Worm (Caenorhabditis elegans) whole organism, L1 larva: ENCODE data around the gene pho-14.

Experiments used
- C16A3.4 ChIP-seq: fragments of 150-350 bp; optimal IDR thresholded peaks from 2 replicates; lab custom pipeline; 2014; ENCODE audit warnings: missing biosample characterization, missing genetic modification characterization
- alr-1 ChIP-seq: fragments of 200-800 bp; sonication (Bioruptor generic); optimal IDR thresholded peaks from 2 replicates; lab custom pipeline; 2018; ENCODE audit warnings: borderline replicate concordance, mild to moderate bottlenecking, missing genetic modification characterization, missing compliant biosample characterization
- ama-1 ChIP-seq: fragments of 150-350 bp; optimal IDR thresholded peaks from 2 replicates; lab custom pipeline; 2014
- blmp-1 ChIP-seq: fragments of 150-350 bp; optimal IDR thresholded peaks from 2 replicates; lab custom pipeline; 2014; ENCODE audit warnings: missing biosample characterization, missing genetic modification characterization
- ceh-63 ChIP-seq: fragments of 200-800 bp; sonication (Bioruptor generic); optimal IDR thresholded peaks from 2 replicates; lab custom pipeline; 2018; ENCODE audit warnings: mild to moderate bottlenecking, missing genetic modification characterization, missing compliant biosample characterization
- ceh-8 ChIP-seq: fragments of 200-800 bp; sonication (Bioruptor generic); optimal IDR thresholded peaks from 2 replicates; lab custom pipeline; 2018; ENCODE audit warnings: mild to moderate bottlenecking, missing genetic modification characterization, moderate library complexity, missing compliant biosample characterization
- ceh-88 ChIP-seq: fragments of 200-800 bp; sonication (Bioruptor generic); IDR thresholded peaks from 2 replicates; pipeline ENCODE4 v1.3.6; 2022; ENCODE audit warnings: missing genetic modification characterization, missing compliant biosample characterization
- ceh-90 ChIP-seq: sonication (generic microtip); optimal IDR thresholded peaks from 2 replicates; lab custom pipeline; 2016; ENCODE audit warnings: missing genetic modification characterization, missing compliant biosample characterization
- ces-1 ChIP-seq: fragments of 150-350 bp; optimal IDR thresholded peaks from 2 replicates; lab custom pipeline; 2014; ENCODE audit warnings: missing biosample characterization, missing genetic modification reagents, missing genetic modification characterization
- dpl-1 ChIP-seq, 3 experiments: fragments of 150-350 bp in 2 of 3; sonication (generic microtip) in 1 of 3; optimal IDR thresholded peaks; 2 replicates each; lab custom pipeline; 2014 to 2017; ENCODE audit warnings: missing biosample characterization in 3 of 3, missing genetic modification characterization in 3 of 3, missing genetic modification reagents in 3 of 3
- efl-1 ChIP-seq, 4 experiments: fragments of 150-350 bp; optimal IDR thresholded peaks in 3 of 4; peaks in 1 of 4; 1 replicate in 1 of 4; 2 replicates in 3 of 4; lab custom pipeline; 2014; ENCODE audit warnings: missing biosample characterization in 2 of 4, missing genetic modification characterization in 2 of 4, missing genetic modification reagents in 2 of 4
- efl-3 ChIP-seq: fragments of 200-800 bp; sonication (Bioruptor generic); optimal IDR thresholded peaks from 2 replicates; lab custom pipeline; 2018; ENCODE audit warnings: mild to moderate bottlenecking, missing genetic modification characterization, missing compliant biosample characterization
- egl-13 ChIP-seq: sonication (generic microtip); optimal IDR thresholded peaks from 2 replicates; lab custom pipeline; 2016; ENCODE audit warnings: missing genotype, missing genetic modification reagents, missing genetic modification characterization, missing compliant biosample characterization
- elt-2 ChIP-seq: sonication (generic microtip); optimal IDR thresholded peaks from 2 replicates; lab custom pipeline; 2016; ENCODE audit warnings: missing genetic modification characterization, mild to moderate bottlenecking, inconsistent platforms, missing compliant biosample characterization, missing genetic modification reagents
- elt-3 ChIP-seq, 6 experiments: fragments of 150-350 bp in 1 of 6; sonication (generic microtip); optimal IDR thresholded peaks; 2 replicates each; lab custom pipeline; 2017 to 2018; ENCODE audit warnings: missing biosample characterization in 6 of 6, missing genetic modification characterization in 6 of 6, inconsistent platforms in 1 of 6
- ets-5 ChIP-seq: fragments of 200-800 bp; sonication (Bioruptor generic); IDR thresholded peaks from 2 replicates; pipeline ENCODE4 v1.3.6; 2022; ENCODE audit warnings: missing genetic modification characterization, missing compliant biosample characterization
- fkh-4 ChIP-seq: sonication (generic microtip); optimal IDR thresholded peaks from 2 replicates; lab custom pipeline; 2016; ENCODE audit warnings: missing compliant biosample characterization, missing genetic modification characterization, borderline replicate concordance
- fkh-8 ChIP-seq: sonication (generic microtip); optimal IDR thresholded peaks from 2 replicates; lab custom pipeline; 2016; ENCODE audit warnings: mild to moderate bottlenecking, missing genetic modification characterization, missing compliant biosample characterization
- fos-1 ChIP-seq: fragments of 150-350 bp; optimal IDR thresholded peaks from 2 replicates; lab custom pipeline; 2014; ENCODE audit warnings: missing biosample characterization, missing genetic modification characterization
- grh-1 ChIP-seq: fragments of 200-800 bp; sonication (Bioruptor generic); IDR thresholded peaks from 2 replicates; pipeline ENCODE4 v1.3.6; 2022; ENCODE audit warnings: missing genetic modification reagents, missing genetic modification characterization, missing compliant biosample characterization
- hlh-17 ChIP-seq: fragments of 200-800 bp; sonication (Bioruptor generic); optimal IDR thresholded peaks from 2 replicates; lab custom pipeline; 2018; ENCODE audit warnings: missing genetic modification characterization, mild to moderate bottlenecking, missing compliant biosample characterization, moderate library complexity, borderline replicate concordance
- hpl-2 ChIP-seq: fragments of 150-350 bp; optimal IDR thresholded peaks from 2 replicates; lab custom pipeline; 2014; ENCODE audit warnings: missing biosample characterization, missing genetic modification reagents, missing genetic modification characterization
- isw-1 ChIP-seq: fragments of 200-800 bp; sonication (Bioruptor generic); IDR thresholded peaks from 2 replicates; pipeline ENCODE4 v1.3.6; 2022; ENCODE audit warnings: missing genetic modification characterization, missing compliant biosample characterization
- lin-13 ChIP-seq: fragments of 150-350 bp; optimal IDR thresholded peaks from 2 replicates; lab custom pipeline; 2014; ENCODE audit warnings: missing biosample characterization, missing genetic modification reagents, missing genetic modification characterization
- lin-15B ChIP-seq: fragments of 150-350 bp; sonication (generic microtip); optimal IDR thresholded peaks from 3 replicates; lab custom pipeline; 2014; ENCODE audit warnings: missing biosample characterization, missing genetic modification characterization
- lin-35 ChIP-seq, 2 experiments: fragments of 150-350 bp; optimal IDR thresholded peaks; 2 replicates each; lab custom pipeline; 2014; ENCODE audit warnings: missing biosample characterization in 2 of 2, missing genetic modification characterization in 2 of 2, missing genetic modification reagents in 2 of 2
- lsy-2 ChIP-seq, 2 experiments: fragments of 150-350 bp; optimal IDR thresholded peaks; 2 replicates each; lab custom pipeline; 2014; ENCODE audit warnings: missing biosample characterization in 2 of 2, missing genetic modification characterization in 2 of 2
- mdl-1 ChIP-seq, 2 experiments: fragments of 150-350 bp; optimal IDR thresholded peaks; 2 replicates each; lab custom pipeline; 2014 to 2017; ENCODE audit warnings: missing biosample characterization in 2 of 2, missing genetic modification characterization in 2 of 2, inconsistent platforms in 1 of 2
- mep-1 ChIP-seq: fragments of 150-350 bp; optimal IDR thresholded peaks from 2 replicates; lab custom pipeline; 2014; ENCODE audit warnings: missing biosample characterization, missing genetic modification characterization
- nhr-11 ChIP-seq: fragments of 150-350 bp; optimal IDR thresholded peaks from 2 replicates; lab custom pipeline; 2014; ENCODE audit warnings: missing biosample characterization, missing genetic modification characterization
- nhr-19 ChIP-seq: fragments of 200-800 bp; sonication (Bioruptor generic); conservative IDR thresholded peaks from 2 replicates; pipeline ENCODE4 v1.3.6; 2022; ENCODE audit warnings: missing genetic modification characterization, missing compliant biosample characterization
- nhr-237 ChIP-seq: fragments of 150-350 bp; optimal IDR thresholded peaks from 2 replicates; lab custom pipeline; 2014; ENCODE audit warnings: missing biosample characterization, missing genetic modification characterization
- nhr-77 ChIP-seq: fragments of 150-350 bp; optimal IDR thresholded peaks from 2 replicates; lab custom pipeline; 2014; ENCODE audit warnings: missing biosample characterization, missing genetic modification characterization
- pag-3 ChIP-seq: sonication (generic microtip); optimal IDR thresholded peaks from 2 replicates; lab custom pipeline; 2017; ENCODE audit warnings: missing genetic modification characterization, mild to moderate bottlenecking, missing compliant biosample characterization, antibody characterized with exemption, borderline replicate concordance; ENCODE audit not compliant: insufficient read depth
- pax-3 ChIP-seq: fragments of 200-800 bp; sonication (Bioruptor generic); optimal IDR thresholded peaks from 2 replicates; lab custom pipeline; 2018; ENCODE audit warnings: mild to moderate bottlenecking, missing genetic modification characterization, moderate library complexity, missing compliant biosample characterization
- pqm-1 ChIP-seq: sonication (generic microtip); optimal IDR thresholded peaks from 3 replicates; lab custom pipeline; 2017; ENCODE audit warnings: missing biosample characterization, missing genetic modification characterization
- snpc-4 ChIP-seq: fragments of 150-350 bp; optimal IDR thresholded peaks from 2 replicates; lab custom pipeline; 2014; ENCODE audit warnings: missing biosample characterization, missing genetic modification characterization
- sox-4 ChIP-seq: sonication (generic microtip); optimal IDR thresholded peaks from 2 replicates; lab custom pipeline; 2016; ENCODE audit warnings: missing genetic modification characterization, missing compliant biosample characterization
- sptf-1 ChIP-seq: fragments of 150-350 bp; optimal IDR thresholded peaks from 2 replicates; lab custom pipeline; 2014; ENCODE audit warnings: missing biosample characterization, missing genetic modification characterization
- swsn-7 ChIP-seq: sonication (generic microtip); optimal IDR thresholded peaks from 2 replicates; lab custom pipeline; 2016; ENCODE audit warnings: missing genetic modification characterization, missing compliant biosample characterization
- unc-130 ChIP-seq: fragments of 150-350 bp; optimal IDR thresholded peaks from 2 replicates; lab custom pipeline; 2017; ENCODE audit warnings: missing biosample characterization, missing genetic modification characterization, inconsistent platforms
- unc-30 ChIP-seq: sonication (generic microtip); optimal IDR thresholded peaks from 2 replicates; lab custom pipeline; 2017; ENCODE audit warnings: missing biosample characterization, missing genetic modification characterization
- unc-62 ChIP-seq: fragments of 150-350 bp; optimal IDR thresholded peaks from 2 replicates; lab custom pipeline; 2014; ENCODE audit warnings: missing biosample characterization, missing genetic modification reagents, missing genetic modification characterization
- unc-86 ChIP-seq: sonication (generic microtip); optimal IDR thresholded peaks from 2 replicates; lab custom pipeline; 2016; ENCODE audit warnings: missing genetic modification characterization, missing compliant biosample characterization
- zag-1 ChIP-seq: fragments of 150-350 bp; optimal IDR thresholded peaks from 2 replicates; lab custom pipeline; 2014; ENCODE audit warnings: missing biosample characterization, missing genetic modification characterization
- zip-4 ChIP-seq: fragments of 200-800 bp; sonication (Bioruptor generic); optimal IDR thresholded peaks from 2 replicates; lab custom pipeline; 2018; ENCODE audit warnings: mild to moderate bottlenecking, missing genetic modification characterization, moderate library complexity, missing compliant biosample characterization
- ztf-11 ChIP-seq, 2 experiments: sonication (generic microtip); optimal IDR thresholded peaks; 2 replicates each; lab custom pipeline; 2016 to 2017; ENCODE audit warnings: missing genetic modification characterization in 2 of 2, missing biosample characterization in 1 of 2, missing compliant biosample characterization in 1 of 2

Gene pho-14

ce11 chrII:1086479-1086878, 14.1 kb downstream of the pho-14 start (continued):
- no peak for TF ChIP-seq fkh-4 (tag; lab: Kevin White, UChicago)
- TF ChIP-seq blmp-1 (tag; lab: Kevin White, UChicago) = peak; percentile 20
- no peak for TF ChIP-seq sox-4

- no peak for TF ChIP-seq ets-5 (GFP tag; lab: Robert Waterston, UW)
- TF ChIP-seq unc-86 (tag; lab: Kevin White, UChicago) = no peak
- TF ChIP-seq isw-1 (GFP tag; lab: Robert Waterston, UW) = no peak
- TF ChIP-seq lin-15B (tag; lab: Kevin White, UChicago) = no peak
- no peak for TF ChIP-seq ces-1 (GFP tag; lab: Kevin White, UChicago)
- no peak for TF ChIP-seq elt-2 (tag; lab: Kevin White, UChicago)
- no peak for TF ChIP-seq nhr-11 (tag; lab: Kevin White, UChicago)
- TF ChIP-seq unc-30 (tag; lab: Kevin White, UChicago) = no peak
- no peak for TF ChIP-seq ztf-11 (tag; optimal IDR thresholded peaks at IDR 0.05; lab: Kevin White, UChicago)
- TF ChIP-seq mdl-1 (tag; optimal IDR thresholded peaks at IDR 0.05; lab: Kevin White, UChicago) = no peak
- TF ChIP-seq C16A3.4 (tag; lab: Kevin White, UChicago) = no peak
Measured at ce11 chrII:1085546-1085945, 15.1 kb downstream of the pho-14 start.

ce11 chrII:1084899-1085298, 15.7 kb downstream of the pho-14 start:
- TF ChIP-seq ceh-88 = no peak; the same call in 1 of the 2 replicates
- no peak for TF ChIP-seq pag-3
- TF ChIP-seq lin-13 (GFP tag; lab: Kevin White, UChicago) = peak; percentile 47
- TF ChIP-seq unc-30 (tag; lab: Kevin White, UChicago) = no peak
- TF ChIP-seq lin-35 (GFP tag; optimal IDR thresholded peaks at IDR 0.05; lab: Kevin White, UChicago) = peak in 1 of 2 experiments; percentile 44
- no peak for TF ChIP-seq ets-5 (GFP tag; lab: Robert Waterston, UW)
- peak; percentile 61 for TF ChIP-seq nhr-11 (tag; lab: Kevin White, UChicago)
- no peak for TF ChIP-seq zag-1
- peak; percentile 8 for TF ChIP-seq unc-130 (tag; lab: Kevin White, UChicago)
- no peak for TF ChIP-seq hlh-17
- no peak for TF ChIP-seq ceh-90 (tag; lab: Kevin White, UChicago)
- TF ChIP-seq elt-3 (tag; optimal IDR thresholded peaks at IDR 0.05; lab: Kevin White, UChicago) = peak in 1 of 6 experiments; percentile 43
- TF ChIP-seq snpc-4 (tag; lab: Kevin White, UChicago) = peak; percentile 8
- TF ChIP-seq nhr-19 = peak; percentile 60
- TF ChIP-seq ceh-8 (GFP tag; lab: Kevin White, UChicago) = no peak
- TF ChIP-seq efl-3 (GFP tag; lab: Kevin White, UChicago) = no peak
- TF ChIP-seq ces-1 (GFP tag; lab: Kevin White, UChicago) = no peak
- TF ChIP-seq efl-1 (optimal IDR thresholded peaks at IDR 0.05; lab: Kevin White, UChicago) = peak; percentile 63 to 65
- peak in 1 of 2 experiments; percentile 36 for TF ChIP-seq efl-1 (GFP tag; optimal IDR thresholded peaks at IDR 0.05 in 1 of 2; lab: Kevin White, UChicago)
- no peak for TF ChIP-seq nhr-237
- TF ChIP-seq fos-1 (tag; lab: Kevin White, UChicago) = peak; percentile 40
- peak; percentile 46 for TF ChIP-seq fkh-8
- TF ChIP-seq zip-4 (GFP tag; lab: Kevin White, UChicago) = no peak
- no peak for TF ChIP-seq pqm-1 (tag; lab: Kevin White, UChicago)
- TF ChIP-seq lsy-2 (tag; optimal IDR thresholded peaks at IDR 0.05; lab: Kevin White, UChicago) = peak; percentile 68 to 73
- TF ChIP-seq pax-3 = no peak
- TF ChIP-seq egl-13 (tag; lab: Kevin White, UChicago) = peak; percentile 16
- no peak for TF ChIP-seq alr-1
- no peak for TF ChIP-seq elt-2 (tag; lab: Kevin White, UChicago)
- TF ChIP-seq sptf-1 (tag; lab: Kevin White, UChicago) = no peak
- TF ChIP-seq grh-1 (GFP tag; lab: Robert Waterston, UW) = no peak
- TF ChIP-seq ama-1 (lab: Kevin White, UChicago) = no peak
- peak in 1 of 3 experiments; percentile 35 for TF ChIP-seq dpl-1 (GFP tag; optimal IDR thresholded peaks at IDR 0.05; lab: Kevin White, UChicago)
- no peak for TF ChIP-seq sox-4
- no peak for TF ChIP-seq nhr-77
- TF ChIP-seq hpl-2 (GFP tag; lab: Kevin White, UChicago) = no peak
- TF ChIP-seq swsn-7 (tag; lab: Kevin White, UChicago) = peak; percentile 62
- no peak for TF ChIP-seq C16A3.4 (tag; lab: Kevin White, UChicago)
- TF ChIP-seq unc-62 (GFP tag; lab: Kevin White, UChicago) = no peak
- no peak for TF ChIP-seq ceh-63 (GFP tag; lab: Kevin White, UChicago)
- peak; percentile 59 for TF ChIP-seq mep-1
